Fruit fly (Drosophila melanogaster): ENCODE data around the gene Mst87F.

Mst87F gene

DNA sequence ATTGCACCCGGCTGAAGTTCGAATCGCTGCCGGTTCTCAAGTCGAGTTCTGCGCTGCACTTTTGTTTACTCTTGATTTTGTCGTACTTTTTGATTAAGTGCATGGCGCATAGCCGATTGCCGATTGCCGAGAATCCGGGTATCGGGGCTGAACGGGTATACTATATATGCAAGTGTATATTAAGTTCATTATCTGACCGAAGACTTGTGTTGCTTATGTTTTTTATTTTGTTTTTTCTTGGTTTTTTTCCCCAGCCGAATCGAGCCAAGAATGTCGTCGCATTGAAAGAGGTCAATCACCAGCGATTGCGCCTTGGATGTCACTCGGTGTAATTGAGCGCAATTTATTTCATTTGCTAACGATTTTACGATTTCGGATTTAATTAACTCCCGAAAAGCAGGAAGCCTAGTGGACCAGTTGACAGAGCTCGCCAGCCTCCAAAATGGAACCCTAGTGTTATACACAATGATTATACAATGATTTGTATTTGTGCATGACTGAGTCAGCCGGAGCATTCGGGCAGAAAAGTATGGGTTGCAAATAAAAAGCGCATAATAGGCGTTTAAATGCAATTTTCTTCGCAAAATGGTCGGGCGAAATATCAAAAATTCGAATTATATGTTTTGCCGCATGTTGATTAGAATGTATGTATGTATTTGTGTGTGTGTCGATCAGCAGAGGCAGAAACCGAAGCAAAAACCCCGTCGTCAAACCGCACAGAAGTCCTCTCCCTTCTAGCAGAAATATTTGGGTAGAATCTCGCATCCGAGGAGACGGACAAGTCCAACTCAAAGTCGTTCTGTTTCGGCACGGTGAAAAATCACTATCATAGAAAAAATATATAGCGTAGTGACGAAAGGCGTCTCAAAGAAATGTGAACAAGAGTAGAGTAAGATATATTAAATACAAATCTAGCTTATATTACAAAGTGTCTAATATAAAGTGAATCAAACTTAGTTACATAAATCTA is at the start of gene Mst87F:
Gene Mst87F, minus strand, starts transcription at position 56 of the 970 bp plus-strand sequence.
- TF ChIP-seq toe (GFP tag; optimal IDR thresholded peaks at IDR 0.05) (no peak), tj (GFP tag; optimal IDR thresholded peaks at IDR 0.05) (peak; percentile 64), Clk (GFP tag; optimal IDR thresholded peaks at IDR 0.05) (no peak), bab1 (GFP tag; optimal IDR thresholded peaks at IDR 0.05) (no peak), CG5204 (GFP tag; optimal IDR thresholded peaks at IDR 0.05) (peak; percentile 11), CG14711 (tag; optimal IDR thresholded peaks at IDR 0.05) (no peak), CG1620 (GFP tag; optimal IDR thresholded peaks at IDR 0.05) (no peak), Hr96 (GFP tag; optimal IDR thresholded peaks at IDR 0.05) (no peak), pad (GFP tag; optimal IDR thresholded peaks at IDR 0.05) (no peak), Mnt (GFP tag; optimal IDR thresholded peaks at IDR 0.05) (no peak), cic (GFP tag; optimal IDR thresholded peaks at IDR 0.05) (no peak), CG7101 (tag; optimal IDR thresholded peaks at IDR 0.05) (no peak), CG12768 (GFP tag; optimal IDR thresholded peaks at IDR 0.05) (no peak), CG33017 (tag; optimal IDR thresholded peaks at IDR 0.05) (no peak), kay (GFP tag; ENCODE audit: borderline replicate concordance) (peak; percentile 57), ovo (GFP tag; optimal IDR thresholded peaks at IDR 0.05) (no peak), CG7045 (GFP tag; optimal IDR thresholded peaks at IDR 0.05) (no peak), cnc (optimal IDR thresholded peaks at IDR 0.05) (no peak), Crg-1 (GFP tag; optimal IDR thresholded peaks at IDR 0.05) (no peak)

DNA sequence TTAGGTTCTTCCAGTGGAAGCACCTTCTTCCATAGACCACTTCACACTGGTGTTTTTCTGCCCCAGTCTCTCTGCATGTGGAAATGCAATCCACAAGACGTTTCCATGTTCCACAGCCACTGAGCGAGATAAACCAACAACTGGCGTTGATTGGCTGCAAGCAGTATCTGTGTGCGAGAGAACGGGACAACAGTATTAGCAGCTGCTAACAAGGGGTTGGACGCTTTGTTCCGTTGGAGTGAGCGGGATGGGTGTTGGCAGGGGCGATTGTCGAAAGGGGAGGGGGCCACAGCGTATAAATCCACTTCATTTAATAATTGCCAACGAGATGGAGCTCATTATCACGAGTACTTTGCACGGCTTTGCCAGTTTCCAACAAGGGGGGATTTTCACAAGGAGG is 49.3 kb upstream of the Mst87F start:
- TF ChIP-seq CG11617 (GFP tag; optimal IDR thresholded peaks at IDR 0.05) (no peak), pad (GFP tag; optimal IDR thresholded peaks at IDR 0.05) (peak; percentile 97)

DNA sequence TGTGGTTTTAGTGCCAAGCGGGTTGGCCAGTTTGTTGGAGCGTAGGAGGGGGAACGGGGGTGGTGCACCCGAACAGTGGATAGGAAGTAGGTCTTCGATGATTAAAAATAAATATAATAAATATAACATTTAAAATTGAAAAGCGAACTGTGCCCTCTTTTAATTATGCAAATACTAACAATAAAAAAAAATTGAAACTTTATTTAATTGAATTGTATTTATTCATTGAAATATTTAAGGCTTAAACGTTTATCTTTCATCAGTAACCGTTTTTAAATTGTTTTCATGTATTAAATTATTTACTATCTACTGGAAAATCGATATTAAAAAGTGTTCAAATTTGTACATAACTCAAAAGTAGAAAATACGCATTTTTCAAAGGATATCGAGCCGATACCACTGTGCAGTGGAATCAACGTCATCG is 47.6 kb upstream of the Mst87F start:
- no peak for TF ChIP-seq CG33017 (tag; optimal IDR thresholded peaks at IDR 0.05)
- TF ChIP-seq CG7101 (tag; optimal IDR thresholded peaks at IDR 0.05), result no peak
- no peak for TF ChIP-seq CG5204 (GFP tag; optimal IDR thresholded peaks at IDR 0.05)
- TF ChIP-seq tj (GFP tag; optimal IDR thresholded peaks at IDR 0.05), result no peak
- no peak for TF ChIP-seq Mnt (GFP tag; optimal IDR thresholded peaks at IDR 0.05)
- TF ChIP-seq ovo (GFP tag; optimal IDR thresholded peaks at IDR 0.05), result no peak
- TF ChIP-seq CG14711 (tag; optimal IDR thresholded peaks at IDR 0.05), result no peak
- TF ChIP-seq Clk (GFP tag; optimal IDR thresholded peaks at IDR 0.05), result no peak
- no peak for TF ChIP-seq Hr96 (GFP tag; optimal IDR thresholded peaks at IDR 0.05)
- TF ChIP-seq pad (GFP tag; optimal IDR thresholded peaks at IDR 0.05), result no peak

DNA sequence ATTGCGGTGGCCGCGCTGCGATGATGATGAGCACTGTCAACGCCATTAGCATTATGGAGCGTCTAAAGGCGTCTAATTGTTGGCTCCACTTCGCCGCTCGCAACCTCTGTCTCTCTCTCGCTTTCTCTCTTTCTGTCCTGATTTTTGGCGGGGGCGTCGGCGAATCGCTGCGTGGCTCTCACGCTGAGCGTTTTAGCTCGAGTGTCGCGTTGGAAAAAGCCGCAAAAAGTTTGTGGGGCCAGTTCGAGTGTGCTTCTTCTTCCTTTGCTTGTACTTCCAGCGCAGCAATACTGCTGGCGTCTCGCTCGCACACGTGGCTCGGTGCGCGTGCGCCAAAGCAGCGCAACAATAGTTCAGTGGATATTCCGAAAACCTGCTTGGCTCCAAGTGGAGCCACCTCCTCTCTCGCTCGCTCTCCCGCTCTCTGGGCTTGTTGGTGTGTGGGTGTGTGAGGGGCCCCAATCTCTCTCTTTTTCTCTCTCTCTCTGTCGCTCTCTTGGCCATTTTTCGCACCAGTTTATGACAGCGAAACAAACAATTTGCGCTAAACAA is 47.1 kb upstream of the Mst87F start, which contains the start of gene E5:
Gene E5, minus strand, starts transcription at position 51 of the 552 bp plus-strand sequence.
- TF ChIP-seq Hr96 (GFP tag; optimal IDR thresholded peaks at IDR 0.05) (no peak), pad (GFP tag; optimal IDR thresholded peaks at IDR 0.05) (peak; percentile 90), CG7045 (GFP tag; optimal IDR thresholded peaks at IDR 0.05) (no peak)

DNA sequence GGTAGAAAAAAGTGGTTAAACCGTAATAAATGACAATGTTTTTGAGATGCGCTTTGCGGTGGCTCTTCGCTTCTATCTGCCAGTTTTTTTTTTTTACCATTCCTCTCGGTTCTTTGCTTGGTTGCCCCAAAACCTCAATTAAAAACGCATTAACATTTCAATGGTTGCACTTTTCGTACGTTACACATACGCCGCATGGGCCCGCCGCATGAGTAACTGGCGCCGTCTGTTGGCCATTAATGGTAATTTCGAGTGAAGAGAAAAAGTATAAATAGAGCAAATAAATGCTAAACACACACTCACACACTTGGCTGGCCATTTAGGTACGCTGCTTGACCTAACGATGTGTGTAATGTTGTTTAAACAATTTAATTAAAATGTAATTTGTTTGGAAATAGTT is 44.4 kb upstream of the Mst87F start:
- TF ChIP-seq bab1 (GFP tag; optimal IDR thresholded peaks at IDR 0.05), result no peak
- no peak for TF ChIP-seq ovo (GFP tag; optimal IDR thresholded peaks at IDR 0.05)
- TF ChIP-seq cnc (optimal IDR thresholded peaks at IDR 0.05), result no peak
- no peak for TF ChIP-seq kay (GFP tag; ENCODE audit: borderline replicate concordance)
- no peak for TF ChIP-seq CG33017 (tag; optimal IDR thresholded peaks at IDR 0.05)
- no peak for TF ChIP-seq pad (GFP tag; optimal IDR thresholded peaks at IDR 0.05)
- no peak for TF ChIP-seq Mnt (GFP tag; optimal IDR thresholded peaks at IDR 0.05)
- TF ChIP-seq Clk (GFP tag; optimal IDR thresholded peaks at IDR 0.05), result no peak
- no peak for TF ChIP-seq CG14711 (tag; optimal IDR thresholded peaks at IDR 0.05)
- TF ChIP-seq Crg-1 (GFP tag; optimal IDR thresholded peaks at IDR 0.05), result no peak
- no peak for TF ChIP-seq cic (GFP tag; optimal IDR thresholded peaks at IDR 0.05)
- no peak for TF ChIP-seq CG7101 (tag; optimal IDR thresholded peaks at IDR 0.05)
- TF ChIP-seq tj (GFP tag; optimal IDR thresholded peaks at IDR 0.05), result no peak
- TF ChIP-seq CG1620 (GFP tag; optimal IDR thresholded peaks at IDR 0.05), result no peak
- TF ChIP-seq CG5204 (GFP tag; optimal IDR thresholded peaks at IDR 0.05), result no peak
- no peak for TF ChIP-seq CG7045 (GFP tag; optimal IDR thresholded peaks at IDR 0.05)
- TF ChIP-seq Hr96 (GFP tag; optimal IDR thresholded peaks at IDR 0.05), result no peak
- no peak for TF ChIP-seq CG11617 (GFP tag; optimal IDR thresholded peaks at IDR 0.05)
- TF ChIP-seq CG12768 (GFP tag; optimal IDR thresholded peaks at IDR 0.05), result no peak

DNA sequence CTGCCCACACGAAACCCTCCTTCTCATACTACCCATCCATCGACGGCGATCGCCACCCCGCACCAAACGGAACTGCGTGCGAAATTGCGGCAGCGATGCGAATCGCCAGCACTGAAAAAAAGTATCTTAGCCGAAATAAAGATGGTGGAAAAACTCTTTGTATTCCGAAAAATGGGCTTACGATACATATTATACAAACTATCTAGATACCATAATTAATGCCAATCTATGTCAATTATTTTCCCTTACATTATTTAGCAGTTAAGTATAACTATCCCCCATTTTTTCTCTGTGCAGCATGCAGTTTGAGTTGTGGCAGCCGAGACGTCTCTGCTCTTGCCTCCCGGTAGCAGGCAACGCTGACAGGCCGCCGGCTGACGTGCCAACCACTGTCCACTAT is 34.0 kb upstream of the Mst87F start:
- TF ChIP-seq CG11617 (GFP tag; optimal IDR thresholded peaks at IDR 0.05) (no peak), Hr96 (GFP tag; optimal IDR thresholded peaks at IDR 0.05) (no peak), Mnt (GFP tag; optimal IDR thresholded peaks at IDR 0.05) (no peak), cic (GFP tag; optimal IDR thresholded peaks at IDR 0.05) (no peak), tj (GFP tag; optimal IDR thresholded peaks at IDR 0.05) (no peak), ovo (GFP tag; optimal IDR thresholded peaks at IDR 0.05) (no peak), CG7101 (tag; optimal IDR thresholded peaks at IDR 0.05) (no peak), CG7045 (GFP tag; optimal IDR thresholded peaks at IDR 0.05) (no peak), pad (GFP tag; optimal IDR thresholded peaks at IDR 0.05) (no peak), kay (GFP tag; ENCODE audit: borderline replicate concordance) (no peak), bab1 (GFP tag; optimal IDR thresholded peaks at IDR 0.05) (no peak), CG14711 (tag; optimal IDR thresholded peaks at IDR 0.05) (no peak), cnc (optimal IDR thresholded peaks at IDR 0.05) (no peak)
